Worm (Caenorhabditis elegans): ENCODE results near the gene mbk-1.

ce11 chrX:14797405-14797804, 26.9 kb downstream of the mbk-1 start:
- TF ChIP-seq ceh-13 (GFP tag; optimal IDR thresholded peaks at IDR 0.05) (no peak), F13C5.2 (tag; optimal IDR thresholded peaks at IDR 0.05) (no peak), hmbx-1 (tag; optimal IDR thresholded peaks at IDR 0.05) (no peak), sea-1 (GFP tag; conservative IDR thresholded peaks at IDR 0.05) (no peak)

Data from whole organism, early embryonic.